Fruit fly (Drosophila melanogaster) whole organism, prepupa: ENCODE measurements around the gene CG5157.

ENCODE experiments used
- CG11902 ChIP-seq: fragments of 200-800 bp; sonication (Bioruptor generic); optimal IDR thresholded peaks from 3 replicates; lab custom pipeline; 2016; ENCODE audit warnings: missing biosample characterization, missing genetic modification characterization
- CG34406 ChIP-seq: fragments of 200-800 bp; sonication (Bioruptor generic); optimal IDR thresholded peaks from 3 replicates; lab custom pipeline; 2016; ENCODE audit warnings: missing biosample characterization, missing genetic modification characterization
- CG4318 ChIP-seq: fragments of 200-800 bp; sonication (Bioruptor generic); optimal IDR thresholded peaks from 3 replicates; lab custom pipeline; 2017; ENCODE audit warnings: missing biosample characterization, mild to moderate bottlenecking, missing genetic modification characterization
- achi ChIP-seq: fragments of 200-800 bp; sonication (Bioruptor generic); optimal IDR thresholded peaks from 3 replicates; lab custom pipeline; 2016; ENCODE audit warnings: missing biosample characterization, missing genetic modification characterization

DNA sequence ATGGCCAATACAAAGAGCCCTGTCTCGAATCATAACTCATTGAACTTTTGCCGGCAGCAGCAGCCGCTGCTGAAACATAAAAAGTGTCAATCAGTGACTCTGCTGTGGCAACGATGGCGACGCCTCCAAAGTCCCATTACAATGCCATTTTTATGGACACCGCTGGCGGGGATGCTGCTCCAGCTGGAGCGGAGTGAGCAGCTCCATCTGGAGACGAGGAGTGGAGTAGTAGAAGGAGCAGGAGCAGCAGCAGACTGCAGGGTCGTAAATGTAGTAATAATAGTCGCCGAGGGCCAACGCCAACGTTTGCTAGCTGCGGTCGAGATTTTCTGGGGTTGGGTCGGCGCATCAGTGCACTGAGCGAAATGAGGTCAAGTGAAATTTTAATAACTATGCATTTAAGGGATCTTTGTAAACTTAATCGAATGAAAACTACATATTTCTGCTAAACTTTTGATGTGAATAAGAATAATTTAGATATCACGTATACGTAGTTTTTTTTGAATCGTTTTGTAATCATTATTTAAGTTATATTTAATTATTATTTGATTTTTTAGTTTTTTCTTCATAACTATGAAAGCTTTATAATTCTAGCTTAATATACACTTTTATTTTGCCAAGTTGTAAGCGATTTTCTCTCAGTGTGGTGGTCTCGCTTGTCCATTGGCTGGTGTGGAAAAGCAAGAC lies 31.0 kb upstream of the CG5157 start:
- TF ChIP-seq achi (GFP tag; lab: Kevin White, UChicago) = peak; percentile 40
- TF ChIP-seq CG34406 (GFP tag; lab: Kevin White, UChicago) = peak; percentile 26
- no peak for TF ChIP-seq CG11902 (GFP tag; lab: Kevin White, UChicago)
- TF ChIP-seq CG4318 (GFP tag; lab: Kevin White, UChicago) = no peak
